Worm (Caenorhabditis elegans) whole organism, L1 larva: ENCODE data around the gene vrk-1.

ENCODE experiments used
- ceh-8 ChIP-seq: fragments of 200-800 bp; sonication (Bioruptor generic); optimal IDR thresholded peaks from 2 replicates; lab custom pipeline; 2018; ENCODE audit warnings: mild to moderate bottlenecking, missing genetic modification characterization, moderate library complexity, missing compliant biosample characterization
- nhr-76 ChIP-seq: sonication (generic microtip); optimal IDR thresholded peaks from 2 replicates; lab custom pipeline; 2017; ENCODE audit warnings: missing biosample characterization, missing genetic modification characterization

ce11 chrII:5902139-5902538 lies 19.6 kb upstream of the vrk-1 start:
- TF ChIP-seq ceh-8 (GFP tag; lab: Kevin White, UChicago), result no peak
- TF ChIP-seq nhr-76 (tag; lab: Kevin White, UChicago), result no peak
